Worm (Caenorhabditis elegans): ENCODE results near the gene C02E7.6.

C02E7.6 gene

ce11 chrV:4968775-4969174 lies 49.8 kb downstream of the C02E7.6 start:
- TF ChIP-seq nhr-80 (tag; optimal IDR thresholded peaks at IDR 0.05) = peak; percentile 6
- TF ChIP-seq B0336.3 (GFP tag; IDR thresholded peaks at IDR 0.05) = no peak
- TF ChIP-seq ama-1 (optimal IDR thresholded peaks at IDR 0.05) = no peak
- no peak for TF ChIP-seq ama-1 (GFP tag; optimal IDR thresholded peaks at IDR 0.05)

Data from whole organism, young adult.